Worm (Caenorhabditis elegans): Measurements from ENCODE around the gene srh-11.

ce11 chrX:8362379-8362778, 43.5 kb upstream of the srh-11 start:
- no peak for TF ChIP-seq R02D3.7 (tag; optimal IDR thresholded peaks at IDR 0.05)
- TF ChIP-seq ztf-4 (tag; optimal IDR thresholded peaks at IDR 0.05), result no peak
- TF ChIP-seq zag-1 (tag; optimal IDR thresholded peaks at IDR 0.05), result no peak
- no peak for TF ChIP-seq ceh-28 (tag; optimal IDR thresholded peaks at IDR 0.05)

All from whole organism, L3 larva.